Worm (Caenorhabditis elegans): ENCODE data around the gene srg-47.

DNA sequence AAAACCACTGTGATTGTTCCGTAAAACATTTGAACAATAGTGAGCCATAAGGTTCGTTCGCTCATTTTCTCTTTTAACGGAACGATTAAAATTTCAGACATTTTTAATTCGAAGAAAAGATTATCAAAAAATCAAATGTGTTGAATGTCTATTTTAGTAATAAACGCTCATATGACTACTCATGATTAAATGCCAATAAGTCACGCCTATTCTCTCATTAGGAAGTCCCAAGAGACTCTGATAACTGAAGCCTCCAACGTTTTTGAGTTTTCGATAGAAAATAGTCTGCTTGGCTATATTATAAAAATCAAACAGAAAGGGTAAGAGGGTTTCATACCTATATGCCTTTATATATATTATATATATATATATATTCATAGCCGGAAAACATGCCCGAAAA is at the start of gene srg-47:
- TF ChIP-seq dao-5 (tag; optimal IDR thresholded peaks at IDR 0.05) (no peak), him-1 (tag; optimal IDR thresholded peaks at IDR 0.05) (no peak)

All from whole organism, L4/young adult.